Worm (Caenorhabditis elegans): ENCODE results near the gene F13D11.3.
A peak's percentile ranks its signal among the peaks of the same experiment; 100 is the strongest.

F13D11.3 gene

DNA sequence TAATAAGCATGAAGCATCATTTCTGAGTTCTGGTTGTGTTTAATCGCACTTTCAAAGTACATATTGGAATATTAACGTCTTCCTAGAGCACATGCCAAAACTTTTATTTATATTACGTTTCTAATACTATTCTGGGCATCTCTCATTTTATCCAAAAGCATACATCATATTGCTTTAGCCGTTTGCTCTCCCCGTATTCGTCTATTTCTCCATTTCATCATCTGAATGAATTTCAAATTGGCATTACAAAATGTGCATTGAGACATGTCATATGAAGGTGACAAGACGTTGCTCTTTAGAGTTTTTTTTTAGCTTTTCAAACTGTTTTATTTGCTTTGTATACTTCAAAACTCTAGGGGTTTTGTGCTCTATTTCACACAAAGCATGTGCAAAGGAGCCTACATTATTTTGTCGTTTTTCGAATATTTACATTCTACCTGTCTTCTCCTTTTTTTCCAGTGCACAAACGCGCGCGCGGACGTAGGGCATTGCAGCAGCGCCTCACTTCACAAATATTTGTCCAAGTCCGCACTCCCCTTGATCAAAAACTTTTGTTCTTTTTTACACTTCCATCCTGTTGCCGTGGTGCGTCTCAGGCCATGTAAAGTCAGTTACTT is 33.1 kb downstream of the F13D11.3 start:
- TF ChIP-seq pha-4 (tag; optimal IDR thresholded peaks at IDR 0.05) = peak; percentile 39
- TF ChIP-seq unc-62 (GFP tag; optimal IDR thresholded peaks at IDR 0.05) = no peak

DNA sequence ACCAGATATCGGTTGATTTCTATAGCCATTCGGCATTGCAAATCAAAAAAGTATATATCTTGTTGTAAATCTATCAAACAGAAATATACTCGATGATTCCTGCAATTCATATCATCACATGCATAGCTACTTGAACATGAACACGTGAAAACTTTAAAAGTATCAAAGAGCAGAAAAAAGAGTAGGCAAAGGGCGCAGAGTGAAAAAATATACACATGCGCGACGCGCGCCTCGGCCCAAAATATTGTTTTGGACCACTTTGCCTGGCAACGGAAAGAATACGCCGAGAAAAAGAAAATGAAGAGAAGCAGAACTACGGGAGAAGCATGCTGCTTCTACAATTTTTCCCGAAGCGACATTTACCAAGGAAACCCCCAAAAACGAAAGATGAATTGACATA is 35.1 kb downstream of the F13D11.3 start, which contains the start of gene C54H2.4:
C54H2.4 (minus strand) TSS at position 101 of the 400 bp plus-strand sequence.
- TF ChIP-seq hlh-1 (tag; optimal IDR thresholded peaks at IDR 0.05) (no peak), flh-1 (GFP tag; optimal IDR thresholded peaks at IDR 0.05) (no peak), blmp-1 (tag; optimal IDR thresholded peaks at IDR 0.05) (no peak), bed-3 (GFP tag; optimal IDR thresholded peaks at IDR 0.05) (no peak), ceh-83 (GFP tag; optimal IDR thresholded peaks at IDR 0.05) (no peak), lin-13 (tag; optimal IDR thresholded peaks at IDR 0.05) (no peak), ceh-39 (tag; optimal IDR thresholded peaks at IDR 0.05) (no peak), drap-1 (GFP tag; optimal IDR thresholded peaks at IDR 0.05) (no peak), nhr-76 (tag; optimal IDR thresholded peaks at IDR 0.05) (no peak), unc-62 (GFP tag; optimal IDR thresholded peaks at IDR 0.05) (no peak), pha-4 (tag; optimal IDR thresholded peaks at IDR 0.05) (no peak), nhr-12 (tag; optimal IDR thresholded peaks at IDR 0.05) (no peak), lsy-2 (tag; optimal IDR thresholded peaks at IDR 0.05) (no peak), tbx-8 (GFP tag; optimal IDR thresholded peaks at IDR 0.05) (no peak), ztf-11 (tag; optimal IDR thresholded peaks at IDR 0.05) (no peak), sptf-1 (tag; optimal IDR thresholded peaks at IDR 0.05) (no peak)

ce11 chrX:5764739-5765138 is 41.0 kb downstream of the F13D11.3 start:
- TF ChIP-seq M03D4.4 (tag; optimal IDR thresholded peaks at IDR 0.05) (peak; percentile 11), ceh-83 (GFP tag; optimal IDR thresholded peaks at IDR 0.05) (no peak), ceh-39 (tag; optimal IDR thresholded peaks at IDR 0.05) (no peak), flh-1 (GFP tag; optimal IDR thresholded peaks at IDR 0.05) (no peak), unc-120 (tag; optimal IDR thresholded peaks at IDR 0.05; ENCODE audit: poor library complexity, severe bottlenecking) (no peak), mls-2 (tag; optimal IDR thresholded peaks at IDR 0.05) (peak; percentile 73), nhr-237 (tag; optimal IDR thresholded peaks at IDR 0.05) (no peak), unc-62 (GFP tag; optimal IDR thresholded peaks at IDR 0.05) (peak; percentile 39), ces-1 (GFP tag; optimal IDR thresholded peaks at IDR 0.05) (peak; percentile 32), lin-13 (tag; optimal IDR thresholded peaks at IDR 0.05) (peak; percentile 32), mep-1 (tag; optimal IDR thresholded peaks at IDR 0.05) (peak; percentile 20), drap-1 (GFP tag; optimal IDR thresholded peaks at IDR 0.05) (peak; percentile 19)

- TF ChIP-seq snpc-4 (tag; optimal IDR thresholded peaks at IDR 0.05) = no peak
- TF ChIP-seq nhr-76 (tag; optimal IDR thresholded peaks at IDR 0.05) = no peak
- TF ChIP-seq ceh-39 (tag; optimal IDR thresholded peaks at IDR 0.05) = no peak
- peak; percentile 37 for TF ChIP-seq mls-2 (tag; optimal IDR thresholded peaks at IDR 0.05)
- no peak for TF ChIP-seq bed-3 (GFP tag; optimal IDR thresholded peaks at IDR 0.05)
- no peak for TF ChIP-seq zip-8 (tag; optimal IDR thresholded peaks at IDR 0.05)
- TF ChIP-seq ceh-43 (GFP tag; optimal IDR thresholded peaks at IDR 0.05) = no peak
- TF ChIP-seq blmp-1 (tag; optimal IDR thresholded peaks at IDR 0.05) = no peak
- TF ChIP-seq mep-1 (tag; optimal IDR thresholded peaks at IDR 0.05) = peak; percentile 18
- TF ChIP-seq lin-13 (tag; optimal IDR thresholded peaks at IDR 0.05) = peak; percentile 69
- TF ChIP-seq nhr-28 (tag; optimal IDR thresholded peaks at IDR 0.05) = no peak
- TF ChIP-seq elt-3 (tag; optimal IDR thresholded peaks at IDR 0.05) = no peak
- TF ChIP-seq lin-32 (GFP tag; optimal IDR thresholded peaks at IDR 0.05) = no peak
- no peak for TF ChIP-seq tbx-8 (GFP tag; optimal IDR thresholded peaks at IDR 0.05)
- no peak for TF ChIP-seq ces-1 (GFP tag; optimal IDR thresholded peaks at IDR 0.05)
- TF ChIP-seq elt-1 (tag; optimal IDR thresholded peaks at IDR 0.05; ENCODE audit: borderline replicate concordance, insufficient read depth) = no peak
- TF ChIP-seq flh-1 (GFP tag; optimal IDR thresholded peaks at IDR 0.05) = no peak
- TF ChIP-seq nhr-2 (tag; optimal IDR thresholded peaks at IDR 0.05) = no peak
- no peak for TF ChIP-seq mab-5 (tag; optimal IDR thresholded peaks at IDR 0.05)
- no peak for TF ChIP-seq ceh-83 (GFP tag; optimal IDR thresholded peaks at IDR 0.05)
- TF ChIP-seq pha-4 (tag; optimal IDR thresholded peaks at IDR 0.05) = peak; percentile 97
- no peak for TF ChIP-seq nhr-12 (tag; optimal IDR thresholded peaks at IDR 0.05)
- no peak for TF ChIP-seq nhr-237 (tag; optimal IDR thresholded peaks at IDR 0.05)
- peak; percentile 33 for TF ChIP-seq cnd-1 (tag; optimal IDR thresholded peaks at IDR 0.05)
- peak; percentile 74 for TF ChIP-seq hlh-1 (tag; optimal IDR thresholded peaks at IDR 0.05)
- no peak for TF ChIP-seq ham-2 (GFP tag; optimal IDR thresholded peaks at IDR 0.05)
- TF ChIP-seq lsy-2 (tag; optimal IDR thresholded peaks at IDR 0.05) = no peak
- peak; percentile 61 for TF ChIP-seq sptf-1 (tag; optimal IDR thresholded peaks at IDR 0.05)
- TF ChIP-seq unc-39 (tag; optimal IDR thresholded peaks at IDR 0.05) = no peak
- peak; percentile 51 for TF ChIP-seq unc-62 (GFP tag; optimal IDR thresholded peaks at IDR 0.05)
- TF ChIP-seq M03D4.4 (tag; optimal IDR thresholded peaks at IDR 0.05) = peak; percentile 13
- peak; percentile 62 for TF ChIP-seq drap-1 (GFP tag; optimal IDR thresholded peaks at IDR 0.05)
- peak; percentile 44 for TF ChIP-seq unc-120 (tag; optimal IDR thresholded peaks at IDR 0.05; ENCODE audit: poor library complexity, severe bottlenecking)
- no peak for TF ChIP-seq sem-2 (GFP tag; optimal IDR thresholded peaks at IDR 0.05)
- TF ChIP-seq ztf-11 (tag; optimal IDR thresholded peaks at IDR 0.05) = no peak
Observed at ce11 chrX:5763904-5764303, 41.8 kb downstream of the F13D11.3 start.
